Worm (Caenorhabditis elegans) whole organism, L3 larva: ENCODE results near the gene Y49E10.30.
"Not testable (repeated sequence)": the region's sequence is repeated elsewhere in the genome, so short reads cannot be mapped to it uniquely, and the experiment has no call there.

Experiments
- R02D3.7 ChIP-seq: fragments of 150-350 bp; optimal IDR thresholded peaks from 2 replicates; lab custom pipeline; 2014; ENCODE audit warnings: missing biosample characterization, missing genetic modification characterization
- ZK546.5 ChIP-seq: sonication (generic microtip); optimal IDR thresholded peaks from 2 replicates; lab custom pipeline; 2017; ENCODE audit warnings: missing biosample characterization, missing genetic modification characterization
- aly-2 ChIP-seq: fragments of 150-350 bp; optimal IDR thresholded peaks from 2 replicates; lab custom pipeline; 2014; ENCODE audit warnings: missing biosample characterization, missing genetic modification characterization
- ama-1 ChIP-seq: fragments of 150-350 bp; optimal IDR thresholded peaks from 2 replicates; lab custom pipeline; 2018
- ceh-16 ChIP-seq: sonication (generic microtip); optimal IDR thresholded peaks from 2 replicates; lab custom pipeline; 2017; ENCODE audit warnings: missing biosample characterization, missing genetic modification characterization
- ceh-28 ChIP-seq: fragments of 150-350 bp; optimal IDR thresholded peaks from 2 replicates; lab custom pipeline; 2014; ENCODE audit warnings: missing biosample characterization, missing genetic modification reagents, missing genetic modification characterization
- ceh-82 ChIP-seq: fragments of 150-350 bp; optimal IDR thresholded peaks from 2 replicates; lab custom pipeline; 2014; ENCODE audit warnings: missing biosample characterization, missing genetic modification characterization
- daf-12 ChIP-seq: fragments of 150-350 bp; optimal IDR thresholded peaks from 2 replicates; lab custom pipeline; 2014; ENCODE audit warnings: missing biosample characterization, missing genetic modification reagents, missing genetic modification characterization
- egl-27 ChIP-seq: sonication (generic microtip); optimal IDR thresholded peaks from 4 replicates; lab custom pipeline; 2017; ENCODE audit warnings: missing biosample characterization, missing genetic modification reagents, missing genetic modification characterization
- egl-5 ChIP-seq: fragments of 150-350 bp; optimal IDR thresholded peaks from 2 replicates; lab custom pipeline; 2017; ENCODE audit warnings: missing biosample characterization, missing genetic modification reagents, missing genetic modification characterization, inconsistent platforms
- elt-1 ChIP-seq: fragments of 150-350 bp; optimal IDR thresholded peaks from 2 replicates; lab custom pipeline; 2014; ENCODE audit warnings: missing biosample characterization, missing genetic modification characterization
- elt-2 ChIP-seq: sonication (generic microtip); optimal IDR thresholded peaks from 2 replicates; lab custom pipeline; 2016; ENCODE audit warnings: missing genetic modification reagents, mild to moderate bottlenecking, missing genetic modification characterization, missing compliant biosample characterization
- fkh-10 ChIP-seq: sonication (generic microtip); optimal IDR thresholded peaks from 2 replicates; lab custom pipeline; 2017; ENCODE audit warnings: missing biosample characterization, missing genetic modification reagents, missing genetic modification characterization
- fkh-2 ChIP-seq: fragments of 150-350 bp; optimal IDR thresholded peaks from 2 replicates; lab custom pipeline; 2014; ENCODE audit warnings: missing biosample characterization, missing genetic modification reagents, missing genetic modification characterization
- fos-1 ChIP-seq: fragments of 150-350 bp; optimal IDR thresholded peaks from 2 replicates; lab custom pipeline; 2014; ENCODE audit warnings: missing biosample characterization, missing genetic modification characterization
- jun-1 ChIP-seq: fragments of 150-350 bp; optimal IDR thresholded peaks from 2 replicates; lab custom pipeline; 2014; ENCODE audit warnings: missing biosample characterization, missing genetic modification reagents, missing genetic modification characterization
- lin-15B ChIP-seq: fragments of 150-350 bp; optimal IDR thresholded peaks from 2 replicates; lab custom pipeline; 2014; ENCODE audit warnings: missing biosample characterization, missing genetic modification characterization
- lin-39 ChIP-seq: fragments of 150-350 bp; optimal IDR thresholded peaks from 2 replicates; lab custom pipeline; 2018; ENCODE audit warnings: missing biosample characterization, missing genetic modification reagents, missing genetic modification characterization
- lsy-12 ChIP-seq: sonication (generic microtip); optimal IDR thresholded peaks from 2 replicates; lab custom pipeline; 2016; ENCODE audit warnings: mild to moderate bottlenecking, missing genetic modification characterization, missing compliant biosample characterization
- mdl-1 ChIP-seq: fragments of 150-350 bp; optimal IDR thresholded peaks from 2 replicates; lab custom pipeline; 2014; ENCODE audit warnings: missing biosample characterization, missing genetic modification characterization
- nfya-1 ChIP-seq: sonication (generic microtip); optimal IDR thresholded peaks from 2 replicates; lab custom pipeline; 2017; ENCODE audit warnings: missing genetic modification characterization, mild to moderate bottlenecking, missing compliant biosample characterization, antibody characterized with exemption, moderate library complexity; ENCODE audit not compliant: insufficient read depth
- nhr-11 ChIP-seq: fragments of 150-350 bp; optimal IDR thresholded peaks from 2 replicates; lab custom pipeline; 2014; ENCODE audit warnings: missing biosample characterization, missing genetic modification characterization
- nhr-12 ChIP-seq: fragments of 150-350 bp; optimal IDR thresholded peaks from 2 replicates; lab custom pipeline; 2014; ENCODE audit warnings: missing biosample characterization, missing genetic modification characterization
- nhr-23 ChIP-seq: fragments of 150-350 bp; optimal IDR thresholded peaks from 2 replicates; lab custom pipeline; 2014; ENCODE audit warnings: missing biosample characterization, missing genetic modification reagents, missing genetic modification characterization
- nhr-237 ChIP-seq: fragments of 150-350 bp; optimal IDR thresholded peaks from 2 replicates; lab custom pipeline; 2014; ENCODE audit warnings: missing biosample characterization, missing genetic modification characterization
- nhr-28 ChIP-seq: fragments of 150-350 bp; optimal IDR thresholded peaks from 2 replicates; lab custom pipeline; 2014; ENCODE audit warnings: missing biosample characterization, missing genetic modification characterization
- nhr-43 ChIP-seq: sonication (generic microtip); optimal IDR thresholded peaks from 2 replicates; lab custom pipeline; 2016; ENCODE audit warnings: mild to moderate bottlenecking, missing genetic modification characterization, missing compliant biosample characterization; ENCODE audit not compliant: poor library complexity, severe bottlenecking
- nhr-67 ChIP-seq: fragments of 150-350 bp; optimal IDR thresholded peaks from 2 replicates; lab custom pipeline; 2014; ENCODE audit warnings: missing biosample characterization, missing genetic modification characterization
- nhr-76 ChIP-seq: fragments of 150-350 bp; sonication (generic microtip); optimal IDR thresholded peaks from 5 replicates; lab custom pipeline; 2014; ENCODE audit warnings: missing biosample characterization, missing genetic modification characterization
- pha-4 ChIP-seq: fragments of 150-350 bp; optimal IDR thresholded peaks from 2 replicates; lab custom pipeline; 2014; ENCODE audit warnings: missing biosample characterization, missing genetic modification reagents, missing genetic modification characterization
- pqm-1 ChIP-seq: fragments of 150-350 bp; optimal IDR thresholded peaks from 2 replicates; lab custom pipeline; 2017; ENCODE audit warnings: missing biosample characterization, missing genetic modification characterization, inconsistent platforms
- sea-2 ChIP-seq: fragments of 150-350 bp; sonication (generic microtip); optimal IDR thresholded peaks from 4 replicates; lab custom pipeline; 2014; ENCODE audit warnings: missing biosample characterization, missing genetic modification reagents, missing genetic modification characterization
- skn-1 ChIP-seq: fragments of 150-350 bp; optimal IDR thresholded peaks from 2 replicates; lab custom pipeline; 2014; ENCODE audit warnings: missing biosample characterization, missing genetic modification characterization
- tbx-2 ChIP-seq: sonication (generic microtip); optimal IDR thresholded peaks from 2 replicates; lab custom pipeline; 2016; ENCODE audit warnings: mild to moderate bottlenecking, missing genetic modification characterization, missing compliant biosample characterization
- unc-39 ChIP-seq: sonication (generic microtip); optimal IDR thresholded peaks from 4 replicates; lab custom pipeline; 2017; ENCODE audit warnings: missing biosample characterization, missing genetic modification characterization
- unc-62 ChIP-seq: fragments of 150-350 bp; sonication (generic microtip); optimal IDR thresholded peaks from 4 replicates; lab custom pipeline; 2014; ENCODE audit warnings: missing biosample characterization, missing genetic modification reagents, missing genetic modification characterization
- zag-1 ChIP-seq: fragments of 150-350 bp; optimal IDR thresholded peaks from 2 replicates; lab custom pipeline; 2014; ENCODE audit warnings: missing biosample characterization, missing genetic modification characterization
- ztf-11 ChIP-seq: fragments of 150-350 bp; optimal IDR thresholded peaks from 2 replicates; lab custom pipeline; 2014; ENCODE audit warnings: missing biosample characterization, missing genetic modification characterization
- ztf-4 ChIP-seq: fragments of 150-350 bp; optimal IDR thresholded peaks from 2 replicates; lab custom pipeline; 2014; ENCODE audit warnings: missing biosample characterization, missing genetic modification characterization

The Y49E10.30 gene

DNA sequence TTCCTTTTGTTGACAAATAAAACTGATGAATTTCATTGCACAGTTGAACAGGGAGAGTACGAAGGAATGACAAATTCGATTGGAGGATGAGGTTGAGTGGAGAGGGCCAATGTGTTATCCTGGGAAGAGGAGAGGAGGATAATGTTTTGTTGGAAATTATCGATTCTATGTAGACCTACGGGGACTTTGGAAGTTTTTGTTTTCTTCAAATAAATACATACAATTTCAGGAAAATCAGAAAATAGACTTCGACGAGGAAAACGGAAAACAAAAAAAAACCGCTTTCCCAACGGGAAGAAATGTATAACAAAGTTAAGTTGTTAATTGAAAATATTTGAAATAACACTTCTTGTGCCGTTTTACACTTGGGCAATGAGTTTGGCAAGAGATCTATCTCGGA is 3.0 kb upstream of the Y49E10.30 start, which contains the start of gene Y49E10.4:
Gene Y49E10.4, minus strand, starts transcription at position 101 of the 400 bp plus-strand sequence.
- TF ChIP-seq mdl-1 (tag; lab: Kevin White, UChicago); nhr-23 (tag; lab: Kevin White, UChicago); nhr-11: not testable (repeated sequence)

DNA sequence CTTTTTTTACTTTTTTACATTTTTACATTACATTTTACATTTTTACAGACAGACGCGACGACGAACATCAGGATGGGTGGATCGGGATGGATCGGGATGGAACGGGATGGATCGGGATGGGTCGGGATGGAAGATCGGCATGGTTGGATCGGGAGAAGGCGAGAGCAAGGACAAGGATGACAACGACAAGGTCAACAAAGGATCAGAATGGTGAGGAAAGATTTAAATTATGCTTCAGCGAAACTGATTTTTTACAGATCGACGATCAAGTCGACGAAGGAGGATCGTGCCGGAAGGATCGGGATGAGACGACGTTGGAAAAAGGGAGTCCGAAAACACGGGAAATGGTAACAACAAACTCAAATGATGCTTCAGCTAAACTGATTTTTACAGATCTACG is 1.4 kb downstream of the Y49E10.30 start:
- no peak for TF ChIP-seq jun-1 (tag; lab: Kevin White, UChicago)
- TF ChIP-seq ama-1 (lab: Kevin White, UChicago): no peak
- no peak for TF ChIP-seq ZK546.5 (tag; lab: Kevin White, UChicago)
- no peak for TF ChIP-seq mdl-1 (tag; lab: Kevin White, UChicago)
- TF ChIP-seq daf-12 (tag; lab: Kevin White, UChicago): no peak
- TF ChIP-seq lsy-12 (tag; lab: Kevin White, UChicago): no peak
- no peak for TF ChIP-seq egl-27 (tag; lab: Kevin White, UChicago)
- TF ChIP-seq lin-39 (tag; lab: Kevin White, UChicago): no peak
- TF ChIP-seq nhr-76 (tag; lab: Kevin White, UChicago): no peak
- no peak for TF ChIP-seq aly-2 (tag; lab: Kevin White, UChicago)

DNA sequence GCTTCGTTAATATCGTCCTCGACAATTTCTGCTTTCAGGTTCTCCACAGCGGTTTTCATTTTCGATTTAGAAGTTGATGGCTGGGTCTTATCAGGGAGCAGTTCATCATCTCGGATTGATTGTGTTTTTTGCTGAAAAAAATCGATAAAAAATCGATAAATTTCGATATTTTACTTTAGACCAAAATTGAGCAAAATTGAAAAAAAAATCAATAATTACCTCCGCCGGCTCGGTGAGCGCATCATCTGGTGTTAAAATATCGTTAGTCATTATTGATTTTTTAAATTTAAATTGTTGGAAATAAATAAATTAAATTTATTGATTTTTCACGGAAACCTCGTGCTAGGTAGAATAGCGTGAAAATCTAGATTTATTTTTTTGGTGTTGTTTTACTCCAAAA is 8.4 kb downstream of the Y49E10.30 start, which contains the start of gene Y49E10.10:
Gene Y49E10.10, plus strand, starts transcription at position 381 of the 400 bp plus-strand sequence.
- TF ChIP-seq R02D3.7 (tag; lab: Kevin White, UChicago) (no peak), zag-1 (tag; lab: Kevin White, UChicago) (no peak), nhr-237 (tag; lab: Kevin White, UChicago) (no peak), egl-5 (tag; lab: Kevin White, UChicago) (no peak), pha-4 (no peak), ceh-28 (tag; lab: Kevin White, UChicago) (peak; percentile 90)

DNA sequence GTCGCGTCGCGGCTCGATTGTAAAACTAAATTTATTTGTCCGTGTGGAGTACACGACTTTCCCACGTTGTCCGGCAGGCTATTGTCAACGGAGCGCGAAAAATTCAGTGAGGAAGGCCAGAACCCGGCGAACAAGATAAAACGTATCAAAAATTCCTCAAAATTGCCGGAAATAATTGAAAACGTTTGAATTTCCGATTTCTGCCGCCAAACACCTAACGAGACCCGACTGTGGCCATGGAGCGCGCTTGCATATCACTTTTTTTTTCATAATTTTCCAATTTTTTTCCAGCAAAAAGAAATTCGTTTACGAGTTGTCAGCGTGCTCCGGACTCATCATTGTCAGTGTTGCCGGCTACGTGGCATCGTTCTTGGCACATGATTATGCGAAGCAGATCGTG is 11.8 kb downstream of the Y49E10.30 start:
- TF ChIP-seq nhr-23 (tag; lab: Kevin White, UChicago) (no peak), fkh-10 (GFP tag; lab: Kevin White, UChicago) (no peak), nhr-67 (no peak), ceh-16 (tag; lab: Kevin White, UChicago) (no peak), egl-5 (tag; lab: Kevin White, UChicago) (no peak), unc-62 (GFP tag; lab: Kevin White, UChicago) (no peak), nhr-76 (tag; lab: Kevin White, UChicago) (no peak), elt-1 (tag; lab: Kevin White, UChicago) (no peak), fos-1 (tag; lab: Kevin White, UChicago) (no peak), fkh-2 (tag; lab: Kevin White, UChicago) (no peak), lsy-12 (tag; lab: Kevin White, UChicago) (no peak), sea-2 (GFP tag; lab: Kevin White, UChicago) (no peak), ceh-82 (no peak), unc-39 (tag; lab: Kevin White, UChicago) (no peak), R02D3.7 (tag; lab: Kevin White, UChicago) (no peak), ztf-4 (no peak), lin-39 (tag; lab: Kevin White, UChicago) (no peak)

DNA sequence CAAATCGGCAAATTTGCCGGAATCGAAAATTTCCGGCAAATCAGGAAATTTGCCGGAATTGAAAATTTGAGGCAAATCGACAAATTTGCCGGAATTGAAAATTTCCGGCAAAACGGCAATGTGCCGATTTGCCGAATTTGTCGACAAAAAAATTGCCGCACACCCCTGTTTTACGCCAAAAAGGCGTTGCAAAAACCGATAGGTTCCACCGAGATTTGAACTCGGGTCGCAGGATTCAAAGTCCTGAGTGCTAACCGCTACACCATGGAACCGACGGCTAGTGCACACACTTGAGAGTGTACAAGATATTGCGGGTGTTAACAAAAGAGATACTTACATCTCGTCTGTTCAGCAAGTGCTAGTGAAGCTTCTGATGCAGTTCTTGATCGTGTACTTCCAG is 13.0 kb downstream of the Y49E10.30 start:
- TF ChIP-seq ceh-16 (tag; lab: Kevin White, UChicago) (no peak), pqm-1 (tag; lab: Kevin White, UChicago) (no peak), ZK546.5 (tag; lab: Kevin White, UChicago) (no peak), lsy-12 (tag; lab: Kevin White, UChicago) (peak; percentile 27), ztf-11 (no peak), mdl-1 (tag; lab: Kevin White, UChicago) (no peak), lin-39 (tag; lab: Kevin White, UChicago) (no peak), skn-1 (tag; lab: Kevin White, UChicago) (no peak), nhr-67 (no peak), ceh-82 (no peak), tbx-2 (tag; lab: Kevin White, UChicago) (no peak), elt-2 (no peak), ama-1 (lab: Kevin White, UChicago) (no peak), nfya-1 (tag; lab: Kevin White, UChicago) (peak; percentile 21), nhr-12 (tag; lab: Kevin White, UChicago) (no peak), unc-39 (tag; lab: Kevin White, UChicago) (no peak), lin-15B (peak; percentile 26), nhr-28 (no peak), nhr-76 (tag; lab: Kevin White, UChicago) (no peak), daf-12 (tag; lab: Kevin White, UChicago) (no peak), nhr-43 (peak; percentile 37)
